Worm (Caenorhabditis elegans): ENCODE results near the gene mes-6.

ce11 chrIV:8478516-8478915, 32.6 kb upstream of the mes-6 start:
- TF ChIP-seq him-1 (tag; optimal IDR thresholded peaks at IDR 0.05) (no peak), dao-5 (tag; optimal IDR thresholded peaks at IDR 0.05) (no peak), W03F9.2 (tag; optimal IDR thresholded peaks at IDR 0.05) (no peak)
